Worm (Caenorhabditis elegans) whole organism, L4/young adult: ENCODE measurements around the gene such-1.

ENCODE experiments used
- W03F9.2 ChIP-seq: fragments of 150-350 bp; optimal IDR thresholded peaks from 2 replicates; lab custom pipeline; 2014; ENCODE audit warnings: missing biosample characterization, missing genetic modification characterization
- dao-5 ChIP-seq: sonication (generic microtip); optimal IDR thresholded peaks from 2 replicates; lab custom pipeline; 2016; ENCODE audit warnings: missing genotype, missing genetic modification characterization, moderate library complexity, missing compliant biosample characterization
- him-1 ChIP-seq: sonication (generic microtip); optimal IDR thresholded peaks from 2 replicates; lab custom pipeline; 2016; ENCODE audit warnings: missing genotype, missing genetic modification reagents, missing genetic modification characterization, missing compliant biosample characterization

DNA sequence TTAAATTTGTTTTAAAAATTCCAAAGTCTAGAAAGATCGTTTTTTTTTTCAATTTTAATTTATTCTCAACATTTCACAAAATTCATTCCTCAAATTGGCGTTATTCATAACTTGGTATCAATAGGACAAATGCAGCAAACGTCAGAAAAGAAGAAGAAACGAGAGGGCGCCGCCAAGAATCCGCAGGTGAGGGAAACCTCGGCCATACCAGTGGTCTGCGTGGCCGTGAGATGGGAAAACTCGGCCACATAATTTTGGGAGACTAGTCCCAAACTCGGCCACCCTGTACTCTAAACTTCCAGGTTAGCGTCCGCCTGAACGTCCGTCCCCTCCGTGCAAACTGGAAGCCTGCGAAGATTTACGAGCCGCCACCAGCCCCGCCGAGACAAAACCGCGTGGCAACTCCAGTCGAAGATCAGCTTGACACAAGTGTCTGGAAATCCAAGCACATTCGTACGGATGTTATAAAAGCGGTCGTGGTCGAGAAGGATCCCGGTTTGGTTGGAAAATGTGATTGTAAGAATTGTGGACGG is 39.9 kb upstream of the such-1 start, which contains the start of gene Y66D12A.11:
- TF ChIP-seq him-1 (tag; lab: Kevin White, UChicago) (no peak), W03F9.2 (tag; lab: Kevin White, UChicago) (no peak), dao-5 (tag; lab: Kevin White, UChicago) (no peak)
